Fruit fly (Drosophila melanogaster): Measurements from ENCODE around the gene fh.

The fh gene

dm6 chrX:9152127-9152598, 3.3 kb upstream of the fh start (continued):
- TF ChIP-seq CrebB (tag; optimal IDR thresholded peaks at IDR 0.05) (peak; percentile 12), scrt (GFP tag; optimal IDR thresholded peaks at IDR 0.05) (peak; percentile 12), CG34224 (GFP tag; IDR thresholded peaks at IDR 0.05; ENCODE audit: partially characterized antibody) (no peak; the same call in 2 of the 3 replicates), CkIIα-i1 (GFP tag; IDR thresholded peaks at IDR 0.05) (no peak), CG15696 (tag; optimal IDR thresholded peaks at IDR 0.05) (no peak), CG1602 (GFP tag; optimal IDR thresholded peaks at IDR 0.05) (no peak), CG1647 (GFP tag; optimal IDR thresholded peaks at IDR 0.05) (no peak), CG5180 (GFP tag; optimal IDR thresholded peaks at IDR 0.05) (peak; percentile 36), kah (GFP tag; optimal IDR thresholded peaks at IDR 0.05) (no peak), wdn (GFP tag; IDR thresholded peaks at IDR 0.05) (peak; percentile 96), gcm2 (GFP tag; optimal IDR thresholded peaks at IDR 0.05) (no peak), CG6683 (GFP tag; optimal IDR thresholded peaks at IDR 0.05) (no peak), bab2 (GFP tag; optimal IDR thresholded peaks at IDR 0.05) (no peak), MESR4 (GFP tag; optimal IDR thresholded peaks at IDR 0.05) (peak; percentile 40), en (GFP tag; optimal IDR thresholded peaks at IDR 0.05) (no peak), CG14667 (GFP tag; IDR thresholded peaks at IDR 0.05) (no peak), sima (GFP tag; optimal IDR thresholded peaks at IDR 0.05) (no peak), Eip74EF (GFP tag; optimal IDR thresholded peaks at IDR 0.05) (no peak), CG14014 (GFP tag; IDR thresholded peaks at IDR 0.05) (peak; percentile 59; the same call in 1 of the 2 replicates), esg (GFP tag; conservative IDR thresholded peaks at IDR 0.05) (no peak), CG11695 (GFP tag; IDR thresholded peaks at IDR 0.05) (no peak), CG12155 (GFP tag; optimal IDR thresholded peaks at IDR 0.05) (peak; percentile 8), CG1603 (tag; optimal IDR thresholded peaks at IDR 0.05) (peak; percentile 15), CG15479 (GFP tag; optimal IDR thresholded peaks at IDR 0.05) (no peak), ranshi (GFP tag; IDR thresholded peaks at IDR 0.05) (peak; percentile 5; the same call in 1 of the 2 replicates), CG18011 (GFP tag; optimal IDR thresholded peaks at IDR 0.05) (peak; percentile 13), CG3407 (GFP tag; optimal IDR thresholded peaks at IDR 0.05) (no peak), D (optimal IDR thresholded peaks at IDR 0.05) (no peak), D (GFP tag; optimal IDR thresholded peaks at IDR 0.05) (no peak), CG31365 (tag; optimal IDR thresholded peaks at IDR 0.05) (no peak), gfzf (GFP tag; optimal IDR thresholded peaks at IDR 0.05) (peak; percentile 11), Atf-2 (GFP tag; optimal IDR thresholded peaks at IDR 0.05) (no peak), vvl (GFP tag; IDR thresholded peaks at IDR 0.05) (peak; percentile 76), CG10209 (GFP tag; optimal IDR thresholded peaks at IDR 0.05) (no peak), phol (tag; optimal IDR thresholded peaks at IDR 0.05) (peak; percentile 9), CG12744 (GFP tag; optimal IDR thresholded peaks at IDR 0.05) (peak; percentile 40), PHDP (tag; optimal IDR thresholded peaks at IDR 0.05) (peak; percentile 54), CG2202 (tag; optimal IDR thresholded peaks at IDR 0.05) (no peak), cas (GFP tag; IDR thresholded peaks at IDR 0.05) (no peak), CG1832 (GFP tag; optimal IDR thresholded peaks at IDR 0.05) (no peak), ab (GFP tag; optimal IDR thresholded peaks at IDR 0.05) (no peak), CG32772 (GFP tag; IDR thresholded peaks at IDR 0.05) (0 out of 2 replicates have a peak, but pooled peaks have one; percentile 29), tna (GFP tag; IDR thresholded peaks at IDR 0.05; ENCODE audit: partially characterized antibody) (peak; percentile 18; the same call in 1 of the 2 replicates), Oaz (GFP tag; IDR thresholded peaks at IDR 0.05) (no peak), CG30403 (GFP tag; optimal IDR thresholded peaks at IDR 0.05) (peak; percentile 28), CG5953 (GFP tag; IDR thresholded peaks at IDR 0.05) (no peak), Atf3 (GFP tag; optimal IDR thresholded peaks at IDR 0.05) (no peak), klu (GFP tag; IDR thresholded peaks at IDR 0.05) (no peak), Sox102F (GFP tag; optimal IDR thresholded peaks at IDR 0.05) (no peak), Asciz (GFP tag; optimal IDR thresholded peaks at IDR 0.05) (no peak), gro (GFP tag; optimal IDR thresholded peaks at IDR 0.05) (no peak)
